Fruit fly (Drosophila melanogaster) whole organism, prepupa: ENCODE data around the gene CG14075.

Experiments used
- CG10631 ChIP-seq: fragments of 200-800 bp; sonication (Bioruptor generic); optimal IDR thresholded peaks from 2 replicates; lab custom pipeline; 2016; ENCODE audit warnings: missing biosample characterization, missing genetic modification characterization
- CG31627 ChIP-seq: fragments of 200-800 bp; sonication (Bioruptor generic); optimal IDR thresholded peaks from 3 replicates; lab custom pipeline; 2016; ENCODE audit warnings: missing biosample characterization, missing genetic modification characterization
- CG6163 ChIP-seq: fragments of 200-800 bp; sonication (Bioruptor generic); IDR thresholded peaks from 3 replicates; pipeline ENCODE4 v1.3.6; 2022; ENCODE audit warnings: missing biosample characterization, missing genetic modification characterization

dm6 chr3L:19005396-19005795, 20.6 kb downstream of the CG14075 start:
- no peak for TF ChIP-seq CG31627 (GFP tag; lab: Kevin White, UChicago)
- no peak for TF ChIP-seq CG6163 (GFP tag; lab: Robert Waterston, UW)
- no peak for TF ChIP-seq CG10631 (GFP tag; lab: Kevin White, UChicago)
